Worm (Caenorhabditis elegans): ENCODE results near the gene srsx-30.

srsx-30 gene

ce11 chrV:10206502-10206901, 47.9 kb downstream of the srsx-30 start, which contains the start of gene rpc-25:
Gene rpc-25 (minus strand): TSS chrV:10206602.
- TF ChIP-seq hlh-15 (tag; optimal IDR thresholded peaks at IDR 0.05) (no peak), tbx-2 (tag; optimal IDR thresholded peaks at IDR 0.05) (no peak)

ce11 chrV:10210244-10210643, 51.6 kb downstream of the srsx-30 start, which contains the start of gene tftc-3:
Gene tftc-3 (minus strand): TSS chrV:10210344.
- no peak for TF ChIP-seq che-1 (tag; optimal IDR thresholded peaks at IDR 0.05)
- TF ChIP-seq odd-2 (tag; optimal IDR thresholded peaks at IDR 0.05), result no peak
- TF ChIP-seq ceh-14 (tag; optimal IDR thresholded peaks at IDR 0.05), result no peak
- no peak for TF ChIP-seq elt-2 (tag; optimal IDR thresholded peaks at IDR 0.05)
- no peak for TF ChIP-seq fkh-10 (GFP tag; optimal IDR thresholded peaks at IDR 0.05)
- TF ChIP-seq ceh-30 (tag; optimal IDR thresholded peaks at IDR 0.05), result no peak
- TF ChIP-seq unc-55 (GFP tag; optimal IDR thresholded peaks at IDR 0.05), result no peak
- TF ChIP-seq mec-3 (tag; optimal IDR thresholded peaks at IDR 0.05; ENCODE audit: borderline replicate concordance), result no peak
- TF ChIP-seq sdc-2 (tag; optimal IDR thresholded peaks at IDR 0.05), result no peak
- TF ChIP-seq ceh-48 (tag; optimal IDR thresholded peaks at IDR 0.05), result no peak
- no peak for TF ChIP-seq ttx-3 (tag; optimal IDR thresholded peaks at IDR 0.05)
- TF ChIP-seq pag-3 (tag; optimal IDR thresholded peaks at IDR 0.05; ENCODE audit: borderline replicate concordance), result no peak
- TF ChIP-seq Y22D7AL.16 (tag; optimal IDR thresholded peaks at IDR 0.05), result no peak
- no peak for TF ChIP-seq ref-2 (tag; optimal IDR thresholded peaks at IDR 0.05)
- no peak for TF ChIP-seq hlh-8 (tag; optimal IDR thresholded peaks at IDR 0.05)
- no peak for TF ChIP-seq hlh-6 (tag; optimal IDR thresholded peaks at IDR 0.05)
